Fruit fly (Drosophila melanogaster): ENCODE results near the gene stumps.
A peak's percentile ranks its signal among the peaks of the same experiment; 100 is the strongest.

Gene stumps

DNA sequence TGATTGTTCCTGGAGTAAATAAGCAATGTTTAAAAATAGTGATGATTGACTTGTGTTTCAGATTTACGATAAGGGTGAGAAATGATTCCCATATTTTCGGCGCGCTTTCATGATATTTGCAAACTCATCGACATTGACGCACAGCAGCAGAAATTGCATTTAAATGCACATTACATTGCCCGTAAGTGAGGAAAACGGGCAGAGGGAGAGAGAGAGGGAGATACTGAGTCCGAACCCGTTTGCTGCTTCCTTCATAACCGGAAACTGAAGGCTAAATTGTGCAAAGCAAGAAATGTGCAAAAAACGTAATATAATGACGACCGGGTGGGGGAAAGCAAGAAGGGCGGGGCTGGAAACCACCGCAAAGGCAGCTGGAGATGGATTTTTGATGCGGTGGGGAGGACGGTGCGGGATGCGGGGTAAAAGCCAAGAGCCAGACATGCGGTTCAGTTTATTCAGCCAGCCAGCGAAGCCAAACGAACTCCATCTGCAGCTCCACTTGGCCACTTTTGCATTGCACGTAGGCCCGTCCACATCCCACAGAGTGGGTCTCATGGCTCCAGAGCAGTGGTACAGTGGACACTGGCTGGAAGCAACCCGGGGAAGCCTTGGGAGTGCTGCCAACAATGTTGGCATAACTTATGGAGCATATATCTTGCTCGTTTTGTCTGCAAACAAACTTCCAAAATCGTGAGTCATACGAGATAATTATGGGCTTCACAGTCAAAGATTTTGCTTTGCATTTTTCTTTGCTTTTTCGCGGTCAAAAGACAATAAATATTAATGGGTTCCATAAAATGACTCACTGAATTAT, 76.2 kb downstream of the stumps start (continued):
- TF ChIP-seq Myc (optimal IDR thresholded peaks at IDR 0.05) (no peak), Hnf4 (GFP tag; optimal IDR thresholded peaks at IDR 0.05) (no peak), CG9705 (GFP tag; optimal IDR thresholded peaks at IDR 0.05) (no peak), lola (GFP tag; optimal IDR thresholded peaks at IDR 0.05) (no peak), dmrt93B (GFP tag; optimal IDR thresholded peaks at IDR 0.05) (no peak), CrebA (GFP tag; optimal IDR thresholded peaks at IDR 0.05; ENCODE audit: borderline replicate concordance) (no peak)

- TF ChIP-seq Vsx2 (GFP tag; optimal IDR thresholded peaks at IDR 0.05; ENCODE audit: partially characterized antibody) (no peak), br (GFP tag; optimal IDR thresholded peaks at IDR 0.05) (peak; percentile 12), psq (GFP tag; optimal IDR thresholded peaks at IDR 0.05) (peak; percentile 98), jim (GFP tag; optimal IDR thresholded peaks at IDR 0.05) (peak; percentile 68), Hnf4 (GFP tag; optimal IDR thresholded peaks at IDR 0.05) (no peak), Jra (GFP tag; optimal IDR thresholded peaks at IDR 0.05) (no peak), OdsH (GFP tag; optimal IDR thresholded peaks at IDR 0.05) (no peak), sage (GFP tag; optimal IDR thresholded peaks at IDR 0.05) (no peak), dsf (GFP tag; optimal IDR thresholded peaks at IDR 0.05; ENCODE audit: borderline replicate concordance) (no peak), Abd-B (GFP tag; optimal IDR thresholded peaks at IDR 0.05) (no peak)
These were observed 77.4 kb downstream of the stumps start for dm6 chr3R:14654231-14654975.

DNA sequence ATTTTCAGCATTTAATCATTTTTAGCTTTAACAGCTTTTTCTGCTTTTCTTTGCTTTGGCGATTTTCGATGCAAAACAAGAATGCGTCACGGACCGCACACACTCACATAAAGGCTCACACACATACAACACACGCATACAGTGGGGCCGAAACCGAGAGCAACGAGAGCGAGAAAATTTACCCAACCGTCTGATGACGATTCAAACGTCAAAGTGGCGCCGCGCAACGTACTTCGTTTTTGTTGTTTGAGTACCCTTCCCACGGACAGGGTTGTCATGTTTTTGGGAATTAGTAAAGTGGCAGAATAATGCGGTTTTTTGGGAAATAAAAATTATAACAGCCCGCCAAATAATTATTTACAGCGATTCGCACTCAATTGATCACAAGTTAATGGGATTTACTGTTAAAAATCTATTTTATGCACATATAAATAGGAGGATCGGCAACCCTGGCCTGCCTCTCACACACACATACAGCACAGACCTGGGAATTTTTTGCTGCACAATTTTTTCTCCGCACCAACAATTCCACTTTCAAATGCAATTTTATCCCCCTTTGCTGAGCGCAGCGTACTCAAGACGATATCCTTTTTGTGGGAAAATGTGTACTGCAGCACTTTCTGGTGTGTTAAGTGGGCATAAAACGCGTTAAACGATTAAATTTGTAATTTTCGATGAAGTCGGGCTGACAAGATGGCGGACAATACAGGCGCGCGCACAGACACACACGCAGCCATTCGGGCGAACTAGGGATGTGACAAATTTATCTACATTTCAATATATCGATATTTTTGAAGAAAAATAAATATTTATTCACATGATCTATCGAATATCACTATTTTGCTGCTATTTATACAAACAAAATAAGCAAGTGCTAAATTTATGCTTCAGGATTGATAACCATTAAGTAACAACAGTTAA, 78.2 kb downstream of the stumps start:
- TF ChIP-seq CG32264 (GFP tag; optimal IDR thresholded peaks at IDR 0.05) (peak; percentile 93), Sp1 (GFP tag; optimal IDR thresholded peaks at IDR 0.05) (peak; percentile 96), brk (GFP tag; optimal IDR thresholded peaks at IDR 0.05) (peak; percentile 89), Hr78 (GFP tag; optimal IDR thresholded peaks at IDR 0.05) (no peak), woc (GFP tag; optimal IDR thresholded peaks at IDR 0.05) (peak; percentile 95), Rel (GFP tag; optimal IDR thresholded peaks at IDR 0.05) (peak; percentile 55), Rel (tag; optimal IDR thresholded peaks at IDR 0.05) (peak; percentile 94), CG9705 (GFP tag; optimal IDR thresholded peaks at IDR 0.05) (peak; percentile 95), tai (GFP tag; optimal IDR thresholded peaks at IDR 0.05) (no peak), psq (GFP tag; optimal IDR thresholded peaks at IDR 0.05) (peak; percentile 94), pan (optimal IDR thresholded peaks at IDR 0.05) (no peak), HLH106 (tag; optimal IDR thresholded peaks at IDR 0.05) (peak; percentile 96), Abd-B (GFP tag; optimal IDR thresholded peaks at IDR 0.05) (no peak), N (GFP tag; optimal IDR thresholded peaks at IDR 0.05) (no peak), jim (GFP tag; optimal IDR thresholded peaks at IDR 0.05) (no peak), usp (GFP tag; optimal IDR thresholded peaks at IDR 0.05) (no peak), dmrt93B (GFP tag; optimal IDR thresholded peaks at IDR 0.05) (peak; percentile 85), Dfd (GFP tag; optimal IDR thresholded peaks at IDR 0.05) (no peak), rgr (GFP tag; optimal IDR thresholded peaks at IDR 0.05) (peak; percentile 96), Hnf4 (GFP tag; optimal IDR thresholded peaks at IDR 0.05) (peak; percentile 84), sv (GFP tag; optimal IDR thresholded peaks at IDR 0.05) (peak; percentile 92), lola (GFP tag; optimal IDR thresholded peaks at IDR 0.05) (no peak), Dif (GFP tag; optimal IDR thresholded peaks at IDR 0.05; ENCODE audit: partially characterized antibody) (peak; percentile 71), fru (GFP tag; optimal IDR thresholded peaks at IDR 0.05) (peak; percentile 95), CrebA (GFP tag; optimal IDR thresholded peaks at IDR 0.05; ENCODE audit: borderline replicate concordance) (no peak), Myc (optimal IDR thresholded peaks at IDR 0.05) (no peak), Vsx2 (GFP tag; optimal IDR thresholded peaks at IDR 0.05; ENCODE audit: partially characterized antibody) (no peak), sage (GFP tag; optimal IDR thresholded peaks at IDR 0.05) (peak; percentile 85), Mio (GFP tag; optimal IDR thresholded peaks at IDR 0.05) (peak; percentile 66), OdsH (GFP tag; optimal IDR thresholded peaks at IDR 0.05) (peak; percentile 96), foxo (GFP tag; optimal IDR thresholded peaks at IDR 0.05) (peak; percentile 81 to 97), dl (GFP tag; optimal IDR thresholded peaks at IDR 0.05; ENCODE audit: insufficient read depth in 1 of 2, partially characterized antibody in 2 of 2) (peak in 1 of 2 experiments; percentile 34), GATAd (GFP tag; optimal IDR thresholded peaks at IDR 0.05) (peak; percentile 57), dsf (GFP tag; optimal IDR thresholded peaks at IDR 0.05; ENCODE audit: borderline replicate concordance) (peak; percentile 83), ey (GFP tag; optimal IDR thresholded peaks at IDR 0.05) (peak; percentile 96), Jra (GFP tag; optimal IDR thresholded peaks at IDR 0.05) (peak; percentile 88), h (GFP tag; optimal IDR thresholded peaks at IDR 0.05) (peak; percentile 97), Hr83 (GFP tag; optimal IDR thresholded peaks at IDR 0.05; ENCODE audit: poor library complexity, severe bottlenecking) (peak; percentile 71), br (GFP tag; optimal IDR thresholded peaks at IDR 0.05) (peak; percentile 96)

Data from whole organism, wandering third instar larva.